Worm (Caenorhabditis elegans): ENCODE measurements around the gene gex-2.

Gene gex-2

ce11 chrIV:560780-561179 lies 11.8 kb upstream of the gex-2 start:
- TF ChIP-seq ceh-100 (GFP tag; IDR thresholded peaks at IDR 0.05) (no peak), Y56A3A.18 (GFP tag; IDR thresholded peaks at IDR 0.05) (no peak), atf-7 (tag; optimal IDR thresholded peaks at IDR 0.05) (no peak), rpc-1 (optimal IDR thresholded peaks at IDR 0.05) (no peak), rpc-1 (tag; optimal IDR thresholded peaks at IDR 0.05) (no peak), egrh-3 (GFP tag; IDR thresholded peaks at IDR 0.05) (no peak), lin-54 (GFP tag; optimal IDR thresholded peaks at IDR 0.05) (no peak), F57C9.4 (tag; optimal IDR thresholded peaks at IDR 0.05) (no peak), mcd-1 (GFP tag; IDR thresholded peaks at IDR 0.05) (no peak), gei-17 (GFP tag; optimal IDR thresholded peaks at IDR 0.05) (no peak), egl-18 (GFP tag; IDR thresholded peaks at IDR 0.05) (no peak), K11D2.4 (GFP tag; IDR thresholded peaks at IDR 0.05) (no peak), die-1 (tag; optimal IDR thresholded peaks at IDR 0.05) (no peak), tlf-1 (GFP tag; optimal IDR thresholded peaks at IDR 0.05) (no peak), hmg-1.2 (GFP tag; IDR thresholded peaks at IDR 0.05) (no peak), zim-3 (tag; optimal IDR thresholded peaks at IDR 0.05) (no peak), cebp-2 (GFP tag; IDR thresholded peaks at IDR 0.05) (no peak)

- TF ChIP-seq attf-5 (GFP tag; optimal IDR thresholded peaks at IDR 0.05), result no peak
- no peak for TF ChIP-seq ztf-25 (GFP tag; IDR thresholded peaks at IDR 0.05)
- no peak for TF ChIP-seq D2030.7 (GFP tag; IDR thresholded peaks at IDR 0.05)
- no peak for TF ChIP-seq ceh-40 (GFP tag; IDR thresholded peaks at IDR 0.05)
These were observed 9.2 kb upstream of the gex-2 start for ce11 chrIV:563417-563816.

ce11 chrIV:564000-564399 lies 8.6 kb upstream of the gex-2 start:
- TF ChIP-seq akir-1 (GFP tag; optimal IDR thresholded peaks at IDR 0.05) (no peak), nfya-1 (tag; optimal IDR thresholded peaks at IDR 0.05; ENCODE audit: borderline replicate concordance, insufficient read depth) (no peak), madf-3 (GFP tag; IDR thresholded peaks at IDR 0.05) (no peak), ceh-79 (tag; optimal IDR thresholded peaks at IDR 0.05) (no peak), lin-26 (GFP tag; IDR thresholded peaks at IDR 0.05) (no peak), B0261.1 (tag; optimal IDR thresholded peaks at IDR 0.05) (no peak), madf-8 (GFP tag; conservative IDR thresholded peaks at IDR 0.05) (no peak), snpc-1.1 (tag; optimal IDR thresholded peaks at IDR 0.05; ENCODE audit: insufficient read depth) (no peak)

ce11 chrIV:570799-571300 lies 1.7 kb upstream of the gex-2 start, which contains the start of gene F56A11.5:
Gene F56A11.5, minus strand, starts transcription at chrIV:570849.
- TF ChIP-seq ceh-100 (GFP tag; IDR thresholded peaks at IDR 0.05), result no peak
- TF ChIP-seq madf-6 (GFP tag; IDR thresholded peaks at IDR 0.05), result peak; percentile 78
- peak; percentile 65 for TF ChIP-seq efl-1 (GFP tag; optimal IDR thresholded peaks at IDR 0.05)
- no peak for TF ChIP-seq F22D6.2 (tag; optimal IDR thresholded peaks at IDR 0.05)
- no peak for TF ChIP-seq hrde-1 (tag; optimal IDR thresholded peaks at IDR 0.05; ENCODE audit: borderline replicate concordance)
- peak; percentile 59 for TF ChIP-seq madf-8 (GFP tag; conservative IDR thresholded peaks at IDR 0.05)

ce11 chrIV:580512-580911 lies 7.9 kb downstream of the gex-2 start:
- TF ChIP-seq zfh-2 (GFP tag; conservative IDR thresholded peaks at IDR 0.05), result peak; percentile 75
- peak; percentile 7; the same call in 1 of the 2 replicates for TF ChIP-seq egrh-3 (GFP tag; IDR thresholded peaks at IDR 0.05)
- TF ChIP-seq lin-40 (tag; optimal IDR thresholded peaks at IDR 0.05), result no peak

All from whole organism, young adult.